Fruit fly (Drosophila melanogaster) whole organism, pupa: ENCODE data around the gene CG1979.

Source experiments
- CG12605 ChIP-seq: fragments of 200-800 bp; sonication (Bioruptor generic); IDR thresholded peaks from 2 replicates; pipeline ENCODE4 v1.3.6; 2022; ENCODE audit warnings: missing biosample characterization, missing genetic modification characterization
- CG14655 ChIP-seq: fragments of 200-800 bp; sonication (Bioruptor generic); optimal IDR thresholded peaks from 3 replicates; lab custom pipeline; 2017; ENCODE audit warnings: mild to moderate bottlenecking, missing biosample characterization, missing genetic modification reagents, missing genetic modification characterization
- CG17806 ChIP-seq: fragments of 200-800 bp; sonication (Bioruptor generic); optimal IDR thresholded peaks from 2 replicates; lab custom pipeline; 2018; ENCODE audit warnings: missing biosample characterization, mild to moderate bottlenecking, missing genetic modification characterization, moderate library complexity
- CG32121 ChIP-seq: fragments of 200-800 bp; sonication (Bioruptor generic); IDR thresholded peaks from 2 replicates; pipeline ENCODE4 v1.3.6; 2022; ENCODE audit warnings: missing biosample characterization, missing genetic modification characterization
- CG4496 ChIP-seq: fragments of 200-800 bp; sonication (Bioruptor generic); IDR thresholded peaks from 3 replicates; pipeline ENCODE4 v1.3.6; 2022; ENCODE audit warnings: missing biosample characterization, missing genetic modification characterization
- CG8159 ChIP-seq: fragments of 200-800 bp; sonication (Bioruptor generic); optimal IDR thresholded peaks from 3 replicates; lab custom pipeline; 2018; ENCODE audit warnings: missing biosample characterization, mild to moderate bottlenecking, missing genetic modification characterization, moderate library complexity
- D1 ChIP-seq: fragments of 200-800 bp; sonication (Bioruptor generic); optimal IDR thresholded peaks from 2 replicates; lab custom pipeline; 2018; ENCODE audit warnings: missing biosample characterization, mild to moderate bottlenecking, missing genetic modification characterization, moderate library complexity
- EcR ChIP-seq: fragments of 200-800 bp; sonication (Bioruptor generic); optimal IDR thresholded peaks from 3 replicates; lab custom pipeline; 2019; ENCODE audit warnings: missing biosample characterization, missing genetic modification characterization, mild to moderate bottlenecking, moderate library complexity, missing genetic modification reagents
- Ets98B ChIP-seq: fragments of 200-800 bp; sonication (Bioruptor generic); IDR thresholded peaks from 2 replicates; pipeline ENCODE4 v1.3.6; 2022; ENCODE audit warnings: missing biosample characterization, missing genetic modification characterization
- Pif1A ChIP-seq: fragments of 200-800 bp; sonication (Bioruptor generic); optimal IDR thresholded peaks from 3 replicates; lab custom pipeline; 2016; ENCODE audit warnings: missing biosample characterization, missing genetic modification characterization
- Pif1B ChIP-seq: fragments of 200-800 bp; sonication (Bioruptor generic); optimal IDR thresholded peaks from 3 replicates; lab custom pipeline; 2016; ENCODE audit warnings: missing biosample characterization, missing genetic modification characterization
- fd96Ca ChIP-seq: fragments of 200-800 bp; sonication (Bioruptor generic); IDR thresholded peaks from 3 replicates; pipeline ENCODE4 v1.3.6; 2022; ENCODE audit warnings: missing biosample characterization, missing genetic modification characterization

- TF ChIP-seq CG14655 (GFP tag; lab: Kevin White, UChicago) (no peak), D1 (tag; lab: Kevin White, UChicago) (no peak), CG12605 (GFP tag; lab: Robert Waterston, UW) (no peak), CG4496 (GFP tag; lab: Robert Waterston, UW) (no peak), CG8159 (no peak), Ets98B (GFP tag; lab: Robert Waterston, UW) (no peak), CG17806 (tag; lab: Kevin White, UChicago) (no peak), fd96Ca (no peak), EcR (GFP tag; lab: Kevin White, UChicago) (no peak), CG32121 (no peak), Pif1A (GFP tag; lab: Kevin White, UChicago) (no peak), Pif1B (no peak)
Observed at dm6 chr3R:7033707-7034106, 20.7 kb upstream of the CG1979 start.
